Fruit fly (Drosophila melanogaster) whole organism, pupa: ENCODE data around the gene hid.
A peak's percentile ranks its signal among the peaks of the same experiment; 100 is the strongest.

Experiments
- CG12605 ChIP-seq: fragments of 200-800 bp; sonication (Bioruptor generic); IDR thresholded peaks from 2 replicates; pipeline ENCODE4 v1.3.6; 2022; ENCODE audit warnings: missing biosample characterization, missing genetic modification characterization
- CG13204 ChIP-seq: fragments of 200-800 bp; sonication (Bioruptor generic); optimal IDR thresholded peaks from 2 replicates; lab custom pipeline; 2018; ENCODE audit warnings: missing biosample characterization, mild to moderate bottlenecking, missing genetic modification characterization, moderate library complexity
- CG14655 ChIP-seq: fragments of 200-800 bp; sonication (Bioruptor generic); optimal IDR thresholded peaks from 3 replicates; lab custom pipeline; 2017; ENCODE audit warnings: mild to moderate bottlenecking, missing biosample characterization, missing genetic modification reagents, missing genetic modification characterization
- CG15710 ChIP-seq: fragments of 200-800 bp; sonication (Bioruptor generic); optimal IDR thresholded peaks from 2 replicates; lab custom pipeline; 2018; ENCODE audit warnings: missing biosample characterization, mild to moderate bottlenecking, missing genetic modification characterization, moderate library complexity
- CG17806 ChIP-seq: fragments of 200-800 bp; sonication (Bioruptor generic); optimal IDR thresholded peaks from 2 replicates; lab custom pipeline; 2018; ENCODE audit warnings: missing biosample characterization, mild to moderate bottlenecking, missing genetic modification characterization, moderate library complexity
- CG32121 ChIP-seq: fragments of 200-800 bp; sonication (Bioruptor generic); IDR thresholded peaks from 2 replicates; pipeline ENCODE4 v1.3.6; 2022; ENCODE audit warnings: missing biosample characterization, missing genetic modification characterization
- CG34367 ChIP-seq: fragments of 200-800 bp; sonication (Bioruptor generic); optimal IDR thresholded peaks from 2 replicates; lab custom pipeline; 2018; ENCODE audit warnings: missing biosample characterization, mild to moderate bottlenecking, missing genetic modification characterization
- CG8159 ChIP-seq: fragments of 200-800 bp; sonication (Bioruptor generic); optimal IDR thresholded peaks from 3 replicates; lab custom pipeline; 2018; ENCODE audit warnings: missing biosample characterization, mild to moderate bottlenecking, missing genetic modification characterization, moderate library complexity
- D1 ChIP-seq: fragments of 200-800 bp; sonication (Bioruptor generic); optimal IDR thresholded peaks from 2 replicates; lab custom pipeline; 2018; ENCODE audit warnings: missing biosample characterization, mild to moderate bottlenecking, missing genetic modification characterization, moderate library complexity
- EcR ChIP-seq: fragments of 200-800 bp; sonication (Bioruptor generic); optimal IDR thresholded peaks from 3 replicates; lab custom pipeline; 2019; ENCODE audit warnings: missing biosample characterization, missing genetic modification characterization, mild to moderate bottlenecking, moderate library complexity, missing genetic modification reagents
- Pif1A ChIP-seq: fragments of 200-800 bp; sonication (Bioruptor generic); optimal IDR thresholded peaks from 3 replicates; lab custom pipeline; 2016; ENCODE audit warnings: missing biosample characterization, missing genetic modification characterization
- Pif1B ChIP-seq: fragments of 200-800 bp; sonication (Bioruptor generic); optimal IDR thresholded peaks from 3 replicates; lab custom pipeline; 2016; ENCODE audit warnings: missing biosample characterization, missing genetic modification characterization
- gl ChIP-seq: fragments of 200-800 bp; sonication (Bioruptor generic); optimal IDR thresholded peaks from 2 replicates; lab custom pipeline; 2018; ENCODE audit warnings: missing biosample characterization, mild to moderate bottlenecking, missing genetic modification characterization

dm6 chr3L:18194323-18194996 lies 9.0 kb upstream of the hid start:
- TF ChIP-seq D1 (peak; percentile 40), CG32121 (no peak), Pif1A (GFP tag; lab: Kevin White, UChicago) (peak; percentile 66), gl (tag; lab: Kevin White, UChicago) (peak; percentile 23), Pif1B (GFP tag; lab: Kevin White, UChicago) (peak; percentile 67), EcR (GFP tag; lab: Kevin White, UChicago) (no peak), CG12605 (GFP tag; lab: Robert Waterston, UW) (no peak), CG8159 (tag; lab: Kevin White, UChicago) (peak; percentile 89), CG34367 (peak; percentile 75), CG15710 (tag; lab: Kevin White, UChicago) (peak; percentile 84), CG13204 (GFP tag; lab: Kevin White, UChicago) (no peak), CG17806 (tag; lab: Kevin White, UChicago) (peak; percentile 87), CG14655 (GFP tag; lab: Kevin White, UChicago) (peak; percentile 77)
